Worm (Caenorhabditis elegans): ENCODE data around the gene C32B5.13.

C32B5.13 gene

DNA sequence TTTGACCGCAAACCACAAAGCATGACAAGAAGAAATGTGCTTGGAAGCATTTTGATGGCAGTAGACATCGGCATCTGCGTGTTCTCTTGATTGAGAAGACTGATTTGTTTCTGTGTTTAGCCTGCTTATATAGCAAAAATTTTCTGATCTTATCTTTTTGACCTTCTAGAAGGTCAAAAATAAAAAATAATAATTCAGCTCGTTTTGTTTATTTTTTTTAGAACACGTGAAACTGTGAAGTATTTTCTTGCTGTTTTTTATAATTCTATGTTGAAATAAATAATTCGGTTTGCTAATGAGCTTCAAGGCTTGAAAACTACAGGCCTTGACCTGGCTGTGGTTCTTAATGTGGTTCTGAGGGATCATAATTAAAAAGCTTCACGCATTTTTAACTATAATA lies 34.5 kb downstream of the C32B5.13 start, which contains the start of gene R07C3.13:
TSS of gene R07C3.13 (minus strand) at position 101 of the 400 bp plus-strand sequence.
- TF ChIP-seq hlh-4 (tag; optimal IDR thresholded peaks at IDR 0.05) (no peak), nhr-47 (tag; optimal IDR thresholded peaks at IDR 0.05) (no peak), efl-1 (optimal IDR thresholded peaks at IDR 0.05) (no peak), efl-1 (GFP tag; optimal IDR thresholded peaks at IDR 0.05 in 1 of 2) (peak in 1 of 2 experiments; percentile 15)

DNA sequence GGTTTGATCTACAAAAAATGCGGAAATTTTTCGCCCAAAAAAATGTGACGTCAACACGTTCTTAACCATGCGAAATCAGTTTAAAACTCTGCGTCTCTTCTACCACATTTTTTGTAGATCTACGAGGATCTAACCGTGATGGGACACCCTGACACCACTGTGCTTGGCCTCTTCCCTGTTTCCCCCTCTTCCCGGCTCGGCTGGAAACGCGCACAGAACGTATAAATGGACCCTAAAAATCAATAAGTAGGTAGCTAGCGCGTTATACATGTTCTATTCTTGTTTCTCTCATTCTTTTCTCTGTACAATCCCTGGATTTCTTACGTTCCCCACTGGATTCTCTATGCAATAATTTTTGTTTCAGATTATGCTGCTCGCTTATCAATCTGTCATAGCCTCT lies 38.3 kb downstream of the C32B5.13 start, which contains the start of gene fbxc-28:
TSS of gene fbxc-28 (plus strand) at position 301 of the 400 bp plus-strand sequence.
- no peak for TF ChIP-seq efl-1 (optimal IDR thresholded peaks at IDR 0.05)
- TF ChIP-seq efl-1 (GFP tag; optimal IDR thresholded peaks at IDR 0.05 in 1 of 2): peak in 1 of 2 experiments; percentile 17
- no peak for TF ChIP-seq hlh-17 (GFP tag; optimal IDR thresholded peaks at IDR 0.05; ENCODE audit: borderline replicate concordance)

DNA sequence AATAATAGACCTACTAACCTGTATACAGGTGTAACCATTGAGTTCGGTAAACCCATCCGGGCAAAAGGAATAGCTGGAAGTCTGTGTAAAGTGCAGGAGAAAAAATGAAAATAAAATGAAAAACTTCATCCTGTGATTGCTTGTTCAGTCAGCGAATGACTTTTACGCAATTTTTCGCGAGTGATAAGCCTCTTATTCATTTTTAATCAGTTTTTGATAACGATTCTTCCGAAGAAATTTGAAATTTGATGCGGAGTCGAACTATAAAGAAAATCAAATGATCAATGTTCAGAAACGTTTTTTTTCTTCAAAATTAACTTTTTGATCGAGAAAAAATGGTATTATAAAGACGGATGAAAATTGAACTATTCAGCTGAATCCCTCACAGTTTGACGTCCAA lies 39.1 kb downstream of the C32B5.13 start:
- peak; percentile 94 for TF ChIP-seq elt-2 (tag; optimal IDR thresholded peaks at IDR 0.05)
- no peak for TF ChIP-seq dpl-1 (GFP tag; optimal IDR thresholded peaks at IDR 0.05)
- TF ChIP-seq jun-1 (tag; optimal IDR thresholded peaks at IDR 0.05): peak; percentile 13

DNA sequence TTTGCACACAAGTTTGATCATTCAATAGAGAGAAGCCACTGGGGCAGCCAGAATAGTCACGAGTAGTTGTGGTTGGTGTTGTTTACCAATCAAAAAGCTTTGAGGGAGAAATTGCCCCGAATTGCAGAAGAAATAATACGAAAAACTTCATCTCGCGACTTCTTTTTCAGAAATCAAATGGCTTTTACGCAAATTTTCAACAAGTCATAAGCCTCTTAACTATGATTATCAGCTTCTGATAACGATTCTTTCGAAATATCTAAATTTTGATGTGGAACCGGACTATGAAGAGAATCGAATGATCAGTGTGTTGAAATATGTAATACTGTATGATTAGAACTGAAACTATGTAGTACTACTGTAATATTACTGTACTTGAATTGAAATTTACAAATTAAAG lies 41.5 kb downstream of the C32B5.13 start:
- TF ChIP-seq unc-86 (tag; optimal IDR thresholded peaks at IDR 0.05) (no peak), efl-1 (optimal IDR thresholded peaks at IDR 0.05) (no peak), efl-1 (GFP tag; optimal IDR thresholded peaks at IDR 0.05 in 1 of 2) (peak in 1 of 2 experiments; percentile 52), elt-2 (tag; optimal IDR thresholded peaks at IDR 0.05) (peak; percentile 64)

DNA sequence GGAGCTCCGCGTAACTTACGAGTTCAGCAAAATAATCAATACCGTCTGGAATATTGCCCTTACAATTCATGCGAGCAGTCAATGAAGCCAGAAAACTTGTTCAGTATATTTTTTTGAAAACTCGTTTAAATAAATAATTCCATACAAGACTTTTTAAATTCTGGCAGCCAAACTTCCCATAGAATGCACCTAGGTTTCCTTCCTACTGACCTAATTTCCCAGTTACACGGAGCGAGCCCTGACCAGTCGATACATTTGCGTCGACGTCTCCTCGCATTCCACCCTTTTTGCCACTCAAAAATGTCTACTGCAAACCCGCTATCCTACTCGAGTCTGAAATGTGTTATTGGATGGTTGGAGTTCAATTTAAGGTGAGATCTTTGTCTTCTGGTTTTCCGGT lies 44.5 kb downstream of the C32B5.13 start, which contains the start of gene fbxc-30:
TSS of gene fbxc-30 (plus strand) at position 301 of the 400 bp plus-strand sequence.
- TF ChIP-seq Y116A8C.19 (tag; optimal IDR thresholded peaks at IDR 0.05; ENCODE audit: borderline replicate concordance): no peak
- no peak for TF ChIP-seq rnt-1 (tag; optimal IDR thresholded peaks at IDR 0.05)
- TF ChIP-seq ztf-11 (tag; optimal IDR thresholded peaks at IDR 0.05): no peak
- TF ChIP-seq mep-1 (tag; optimal IDR thresholded peaks at IDR 0.05): no peak
- TF ChIP-seq ceh-8 (GFP tag; optimal IDR thresholded peaks at IDR 0.05): no peak
- TF ChIP-seq C34B4.2 (tag; optimal IDR thresholded peaks at IDR 0.05): no peak
- TF ChIP-seq egl-27 (tag; optimal IDR thresholded peaks at IDR 0.05): no peak
- no peak for TF ChIP-seq blmp-1 (tag; optimal IDR thresholded peaks at IDR 0.05)
- TF ChIP-seq aly-2 (tag; optimal IDR thresholded peaks at IDR 0.05): no peak
- TF ChIP-seq mdl-1 (tag; optimal IDR thresholded peaks at IDR 0.05): no peak
- no peak for TF ChIP-seq sup-37 (GFP tag; optimal IDR thresholded peaks at IDR 0.05)
- TF ChIP-seq fkh-8 (tag; optimal IDR thresholded peaks at IDR 0.05): no peak
- no peak for TF ChIP-seq lin-15B (tag; optimal IDR thresholded peaks at IDR 0.05)
- TF ChIP-seq ceh-63 (GFP tag; optimal IDR thresholded peaks at IDR 0.05): no peak
- no peak for TF ChIP-seq unc-30 (tag; optimal IDR thresholded peaks at IDR 0.05)
- no peak for TF ChIP-seq fos-1 (tag; optimal IDR thresholded peaks at IDR 0.05)
- TF ChIP-seq mef-2 (tag; optimal IDR thresholded peaks at IDR 0.05): no peak
- no peak for TF ChIP-seq unc-86 (tag; optimal IDR thresholded peaks at IDR 0.05)

DNA sequence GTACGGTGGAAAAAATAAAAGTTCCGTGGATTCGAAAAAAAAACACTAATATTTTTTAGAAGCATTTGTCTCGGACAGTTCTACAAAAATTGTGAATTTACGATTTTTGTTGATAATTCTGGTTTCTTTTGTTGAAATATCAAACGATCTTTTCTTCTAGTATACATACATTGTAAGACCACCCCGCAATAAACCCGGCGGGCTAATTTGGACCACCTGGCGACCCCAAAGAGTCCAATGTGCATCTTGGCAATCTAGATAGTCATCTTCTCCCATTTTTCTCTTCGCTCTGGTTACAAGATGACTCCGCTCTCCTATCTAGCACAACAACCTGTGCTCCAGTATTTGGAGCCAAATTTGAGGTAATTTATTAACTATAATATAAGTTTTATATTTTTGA lies 46.1 kb downstream of the C32B5.13 start, which contains the start of gene fbxc-29:
TSS of gene fbxc-29 (plus strand) at position 301 of the 400 bp plus-strand sequence.
- TF ChIP-seq mep-1 (tag; optimal IDR thresholded peaks at IDR 0.05): no peak
- peak; percentile 17 for TF ChIP-seq dsc-1 (tag; optimal IDR thresholded peaks at IDR 0.05)

DNA sequence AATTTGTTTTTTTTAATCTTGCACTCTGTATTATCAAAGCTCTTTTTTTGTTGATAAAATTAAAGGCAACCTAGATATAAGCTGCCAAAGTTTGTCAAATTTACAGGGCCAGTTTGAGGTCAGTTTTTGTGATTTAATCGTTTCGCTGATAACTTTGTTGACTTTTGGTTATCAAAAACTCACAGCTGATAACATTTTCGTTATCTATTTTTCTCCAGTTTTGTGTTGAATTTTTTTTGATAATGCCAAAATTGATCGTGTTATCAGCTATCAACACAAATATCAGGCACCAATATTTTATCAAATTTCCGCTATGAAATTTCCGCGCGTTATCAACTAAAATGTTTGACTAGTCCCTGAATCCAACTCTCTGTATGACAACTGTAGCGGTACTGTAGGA lies 46.7 kb downstream of the C32B5.13 start:
- no peak for TF ChIP-seq fkh-8 (tag; optimal IDR thresholded peaks at IDR 0.05)
- no peak for TF ChIP-seq nhr-76 (tag; optimal IDR thresholded peaks at IDR 0.05)
- peak; percentile 42 for TF ChIP-seq nhr-20 (tag; optimal IDR thresholded peaks at IDR 0.05)
- peak; percentile 27 for TF ChIP-seq lin-14 (GFP tag; optimal IDR thresholded peaks at IDR 0.05)
- no peak for TF ChIP-seq sox-4 (tag; optimal IDR thresholded peaks at IDR 0.05)
- peak; percentile 73 for TF ChIP-seq pax-3 (tag; optimal IDR thresholded peaks at IDR 0.05)
- peak; percentile 91 for TF ChIP-seq tlp-1 (tag; optimal IDR thresholded peaks at IDR 0.05)
- no peak for TF ChIP-seq efl-1 (optimal IDR thresholded peaks at IDR 0.05)
- peak in 1 of 2 experiments; percentile 83 for TF ChIP-seq efl-1 (GFP tag; optimal IDR thresholded peaks at IDR 0.05 in 1 of 2)
- no peak for TF ChIP-seq fkh-4 (tag; optimal IDR thresholded peaks at IDR 0.05; ENCODE audit: borderline replicate concordance)
- no peak for TF ChIP-seq dsc-1 (tag; optimal IDR thresholded peaks at IDR 0.05)
- no peak for TF ChIP-seq nhr-85 (tag)
- TF ChIP-seq elt-2 (tag; optimal IDR thresholded peaks at IDR 0.05): peak; percentile 100
- peak; percentile 100 for TF ChIP-seq pqm-1 (tag; optimal IDR thresholded peaks at IDR 0.05)
- no peak for TF ChIP-seq fos-1 (tag; optimal IDR thresholded peaks at IDR 0.05)
- peak; percentile 93 for TF ChIP-seq jun-1 (tag; optimal IDR thresholded peaks at IDR 0.05)
- TF ChIP-seq nhr-90 (tag; optimal IDR thresholded peaks at IDR 0.05; ENCODE audit: poor library complexity): peak; percentile 31
- no peak for TF ChIP-seq ceh-8 (GFP tag; optimal IDR thresholded peaks at IDR 0.05)
- peak in 1 of 2 experiments; percentile 48 for TF ChIP-seq lin-35 (GFP tag; optimal IDR thresholded peaks at IDR 0.05)
- no peak for TF ChIP-seq nhr-12 (tag; optimal IDR thresholded peaks at IDR 0.05)

Measured in whole organism, L1 larva.